Fruit fly (Drosophila melanogaster): ENCODE data around the gene trx.

- peak; percentile 84 for TF ChIP-seq CG15710 (tag; optimal IDR thresholded peaks at IDR 0.05)
- peak; percentile 83 for TF ChIP-seq EcR (GFP tag; optimal IDR thresholded peaks at IDR 0.05)
- TF ChIP-seq gl (tag; optimal IDR thresholded peaks at IDR 0.05): peak; percentile 76
- peak; percentile 84 for TF ChIP-seq Pif1A (GFP tag; optimal IDR thresholded peaks at IDR 0.05)
- peak; percentile 82 for TF ChIP-seq CG34367 (tag; optimal IDR thresholded peaks at IDR 0.05)
Observed at dm6 chr3R:14291431-14291830, 4.7 kb upstream of the trx start.
